Worm (Caenorhabditis elegans): ENCODE measurements around the gene ZC196.2.

ZC196.2 gene

ce11 chrV:8776270-8776669, 37.0 kb downstream of the ZC196.2 start, which contains the start of gene B0507.1:
B0507.1 (plus strand) TSS chrV:8776570.
- TF ChIP-seq skn-1 (tag; optimal IDR thresholded peaks at IDR 0.05) (no peak), nhr-28 (tag; optimal IDR thresholded peaks at IDR 0.05) (no peak), elt-3 (tag; optimal IDR thresholded peaks at IDR 0.05) (no peak), fos-1 (tag; optimal IDR thresholded peaks at IDR 0.05) (no peak), ama-1 (optimal IDR thresholded peaks at IDR 0.05) (no peak), nhr-67 (tag; optimal IDR thresholded peaks at IDR 0.05) (no peak), mml-1 (tag; optimal IDR thresholded peaks at IDR 0.05) (no peak), zag-1 (tag; optimal IDR thresholded peaks at IDR 0.05) (no peak), ztf-4 (tag; optimal IDR thresholded peaks at IDR 0.05) (no peak)

- TF ChIP-seq pha-4 (tag; optimal IDR thresholded peaks at IDR 0.05) (peak; percentile 4), egl-5 (tag; optimal IDR thresholded peaks at IDR 0.05) (no peak), ZK546.5 (tag; optimal IDR thresholded peaks at IDR 0.05) (no peak), elt-2 (tag; optimal IDR thresholded peaks at IDR 0.05) (peak; percentile 70), pqm-1 (tag; optimal IDR thresholded peaks at IDR 0.05) (peak; percentile 8)
Measured at ce11 chrV:8781164-8781563, 41.9 kb downstream of the ZC196.2 start.

ce11 chrV:8782112-8782511, 42.9 kb downstream of the ZC196.2 start:
- no peak for TF ChIP-seq egl-5 (tag; optimal IDR thresholded peaks at IDR 0.05)
- peak; percentile 6 for TF ChIP-seq pha-4 (tag; optimal IDR thresholded peaks at IDR 0.05)

DNA sequence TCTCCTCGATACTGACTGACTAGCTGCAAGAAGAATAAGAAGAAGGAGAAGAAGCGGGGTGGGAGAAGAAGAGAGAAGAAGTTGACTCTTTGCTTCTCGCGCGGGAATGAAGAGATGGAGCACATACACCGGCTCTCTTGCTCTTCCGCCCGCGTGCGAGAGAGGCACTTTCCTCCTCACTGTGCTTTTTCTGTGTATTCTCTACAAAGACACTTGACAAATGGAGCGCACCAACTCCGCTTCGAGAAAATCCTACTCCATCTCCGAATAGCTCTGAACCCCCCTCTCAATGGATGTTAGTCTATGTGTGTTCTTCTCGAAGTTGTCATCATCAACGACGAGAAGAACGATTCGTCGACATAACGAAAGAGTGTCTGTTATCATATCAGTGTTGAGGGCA, 45.2 kb downstream of the ZC196.2 start:
- TF ChIP-seq nhr-67 (tag; optimal IDR thresholded peaks at IDR 0.05) (no peak), unc-39 (tag; optimal IDR thresholded peaks at IDR 0.05) (no peak), lin-39 (tag; optimal IDR thresholded peaks at IDR 0.05) (no peak), pha-4 (tag; optimal IDR thresholded peaks at IDR 0.05) (peak; percentile 46), jun-1 (tag; optimal IDR thresholded peaks at IDR 0.05) (no peak), ceh-9 (tag; optimal IDR thresholded peaks at IDR 0.05) (no peak), nhr-77 (tag; optimal IDR thresholded peaks at IDR 0.05) (no peak), ceh-28 (tag; optimal IDR thresholded peaks at IDR 0.05) (no peak), elt-2 (tag; optimal IDR thresholded peaks at IDR 0.05) (peak; percentile 34), elt-3 (tag; optimal IDR thresholded peaks at IDR 0.05) (no peak), mml-1 (tag; optimal IDR thresholded peaks at IDR 0.05) (no peak), nfya-1 (tag; optimal IDR thresholded peaks at IDR 0.05; ENCODE audit: insufficient read depth) (no peak)

DNA sequence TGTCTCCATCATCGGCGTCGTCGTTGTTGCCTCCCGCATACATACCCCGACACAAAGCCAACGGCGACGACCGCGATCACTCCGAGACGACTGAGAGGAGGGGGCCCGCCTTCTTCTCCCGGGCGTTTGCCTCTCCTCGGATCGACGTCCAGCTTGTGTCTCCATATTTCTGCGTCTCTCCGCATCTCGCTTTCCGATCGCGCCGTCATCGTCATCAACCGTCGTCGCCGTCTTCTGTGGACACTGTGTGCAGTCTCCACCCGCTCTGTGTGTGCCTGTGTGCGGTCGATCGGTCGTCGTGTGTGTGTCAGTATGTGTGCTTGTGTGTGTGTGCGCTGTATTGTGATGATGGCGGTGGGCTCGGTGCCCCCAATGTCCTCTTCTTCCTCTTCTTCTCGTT, 46.3 kb downstream of the ZC196.2 start:
- TF ChIP-seq ceh-9 (tag; optimal IDR thresholded peaks at IDR 0.05) (no peak), ceh-28 (tag; optimal IDR thresholded peaks at IDR 0.05) (no peak), fkh-10 (GFP tag; optimal IDR thresholded peaks at IDR 0.05) (no peak), jun-1 (tag; optimal IDR thresholded peaks at IDR 0.05) (no peak), R02D3.7 (tag; optimal IDR thresholded peaks at IDR 0.05) (no peak), hmg-11 (tag; optimal IDR thresholded peaks at IDR 0.05) (peak; percentile 51), ztf-4 (tag; optimal IDR thresholded peaks at IDR 0.05) (no peak), mml-1 (tag; optimal IDR thresholded peaks at IDR 0.05) (no peak), elt-3 (tag; optimal IDR thresholded peaks at IDR 0.05) (no peak), fos-1 (tag; optimal IDR thresholded peaks at IDR 0.05) (no peak), nhr-43 (tag; optimal IDR thresholded peaks at IDR 0.05; ENCODE audit: poor library complexity, severe bottlenecking) (no peak), lin-39 (tag; optimal IDR thresholded peaks at IDR 0.05) (peak; percentile 34), nhr-77 (tag; optimal IDR thresholded peaks at IDR 0.05) (no peak), unc-39 (tag; optimal IDR thresholded peaks at IDR 0.05) (no peak), ceh-82 (tag; optimal IDR thresholded peaks at IDR 0.05) (no peak), pha-4 (tag; optimal IDR thresholded peaks at IDR 0.05) (peak; percentile 31), egl-5 (tag; optimal IDR thresholded peaks at IDR 0.05) (no peak), elt-2 (tag; optimal IDR thresholded peaks at IDR 0.05) (peak; percentile 52), eor-1 (tag; optimal IDR thresholded peaks at IDR 0.05) (no peak), nhr-12 (tag; optimal IDR thresholded peaks at IDR 0.05) (no peak), nfya-1 (tag; optimal IDR thresholded peaks at IDR 0.05; ENCODE audit: insufficient read depth) (peak; percentile 12), sea-2 (GFP tag; optimal IDR thresholded peaks at IDR 0.05) (no peak), ztf-11 (tag; optimal IDR thresholded peaks at IDR 0.05) (no peak), nhr-28 (tag; optimal IDR thresholded peaks at IDR 0.05) (no peak), snpc-4 (tag; optimal IDR thresholded peaks at IDR 0.05) (no peak), lin-15B (tag; optimal IDR thresholded peaks at IDR 0.05) (peak; percentile 10), ZK546.5 (tag; optimal IDR thresholded peaks at IDR 0.05) (no peak), fkh-2 (tag; optimal IDR thresholded peaks at IDR 0.05) (no peak), unc-62 (GFP tag; optimal IDR thresholded peaks at IDR 0.05) (no peak), pqm-1 (tag; optimal IDR thresholded peaks at IDR 0.05) (no peak)
